Fruit fly (Drosophila melanogaster) whole organism, embryonic: ENCODE measurements around the gene shd.

Experiments used
- Antp ChIP-seq: fragments of 200-800 bp; sonication (Bioruptor generic); optimal IDR thresholded peaks from 3 replicates; lab custom pipeline; 2016; ENCODE audit warnings: missing biosample characterization, missing genetic modification characterization
- CG12769 ChIP-seq: fragments of 200-800 bp; sonication (Bioruptor generic); optimal IDR thresholded peaks from 2 replicates; lab custom pipeline; 2019; ENCODE audit warnings: missing biosample characterization, mild to moderate bottlenecking, missing genetic modification characterization, moderate library complexity
- CG13894 ChIP-seq: fragments of 200-800 bp; sonication (Bioruptor generic); optimal IDR thresholded peaks from 3 replicates; lab custom pipeline; 2018; ENCODE audit warnings: missing biosample characterization, mild to moderate bottlenecking, missing genetic modification characterization, moderate library complexity
- CG2712 ChIP-seq: fragments of 200-800 bp; optimal IDR thresholded peaks from 3 replicates; lab custom pipeline; 2019; ENCODE audit warnings: missing biosample characterization, mild to moderate bottlenecking, missing genetic modification characterization, moderate library complexity
- CG2889 ChIP-seq: fragments of 200-800 bp; sonication (Bioruptor generic); IDR thresholded peaks from 3 replicates; pipeline ENCODE4 v1.3.6; 2022; ENCODE audit warnings: missing biosample characterization, missing genetic modification characterization
- CG4328 ChIP-seq: fragments of 200-800 bp; sonication (Bioruptor generic); optimal IDR thresholded peaks from 3 replicates; lab custom pipeline; 2017; ENCODE audit warnings: missing biosample characterization, missing genetic modification reagents, missing genetic modification characterization
- CG43689 ChIP-seq: fragments of 200-800 bp; sonication (Bioruptor generic); IDR thresholded peaks from 2 replicates; pipeline ENCODE4 v1.3.6; 2022; ENCODE audit warnings: missing biosample characterization, missing genetic modification characterization
- CG4730 ChIP-seq: fragments of 200-800 bp; sonication (Bioruptor generic); IDR thresholded peaks from 2 replicates; pipeline ENCODE4 v1.3.6; 2022; ENCODE audit warnings: missing biosample characterization, missing genetic modification characterization
- CG4820 ChIP-seq: fragments of 200-800 bp; sonication (Bioruptor generic); optimal IDR thresholded peaks from 3 replicates; lab custom pipeline; 2016; ENCODE audit warnings: missing biosample characterization, missing genetic modification characterization
- CG6654 ChIP-seq: fragments of 200-800 bp; sonication (Bioruptor generic); optimal IDR thresholded peaks from 2 replicates; lab custom pipeline; 2017; ENCODE audit warnings: missing biosample characterization, mild to moderate bottlenecking, missing genetic modification characterization
- CG7372 ChIP-seq: fragments of 200-800 bp; sonication (Bioruptor generic); IDR thresholded peaks from 2 replicates; pipeline ENCODE4 v1.3.6; 2022; ENCODE audit warnings: missing biosample characterization, missing genetic modification characterization
- CG7987 ChIP-seq: fragments of 200-800 bp; sonication (Bioruptor generic); optimal IDR thresholded peaks from 2 replicates; lab custom pipeline; 2018; ENCODE audit warnings: missing biosample characterization, mild to moderate bottlenecking, missing genetic modification characterization, moderate library complexity
- CG8089 ChIP-seq: fragments of 200-800 bp; sonication (Bioruptor generic); optimal IDR thresholded peaks from 3 replicates; lab custom pipeline; 2016; ENCODE audit warnings: missing biosample characterization, missing genetic modification characterization
- CG8478 ChIP-seq: fragments of >200 bp; optimal IDR thresholded peaks from 2 replicates; lab custom pipeline; 2018
- D19B ChIP-seq: fragments of 200-800 bp; sonication (Bioruptor generic); optimal IDR thresholded peaks from 2 replicates; lab custom pipeline; 2017; ENCODE audit warnings: missing biosample characterization, mild to moderate bottlenecking, missing genetic modification characterization
- Eip74EF ChIP-seq, 2 experiments: fragments of 200-800 bp in 1 of 2; fragments of >200 bp in 1 of 2; sonication (Bioruptor generic) in 1 of 2; optimal IDR thresholded peaks; 2 replicates each; lab custom pipeline; 2017 to 2019; ENCODE audit warnings: missing biosample characterization in 2 of 2, missing genetic modification characterization in 2 of 2, mild to moderate bottlenecking in 1 of 2, moderate library complexity in 1 of 2
- H15 ChIP-seq: fragments of 200-800 bp; sonication (Bioruptor generic); IDR thresholded peaks from 3 replicates; pipeline ENCODE4 v1.3.6; 2022; ENCODE audit warnings: missing biosample characterization, missing genetic modification characterization
- NFAT ChIP-seq: fragments of 200-800 bp; sonication (Bioruptor generic); IDR thresholded peaks from 2 replicates; pipeline ENCODE4 v1.3.6; 2022; ENCODE audit warnings: missing biosample characterization, missing genetic modification characterization
- Pdp1 ChIP-seq, 2 experiments: fragments of 200-800 bp; sonication (Bioruptor generic); optimal IDR thresholded peaks; 3 replicates each; lab custom pipeline; 2016; ENCODE audit warnings: missing biosample characterization in 2 of 2, missing genetic modification characterization in 2 of 2, mild to moderate bottlenecking in 1 of 2, moderate library complexity in 1 of 2
- Sox102F ChIP-seq: fragments of 200-800 bp; sonication (Bioruptor generic); optimal IDR thresholded peaks from 2 replicates; lab custom pipeline; 2018; ENCODE audit warnings: missing biosample characterization, mild to moderate bottlenecking, missing genetic modification characterization, moderate library complexity
- Spps ChIP-seq: fragments of 200-800 bp; sonication (Bioruptor generic); optimal IDR thresholded peaks from 2 replicates; lab custom pipeline; 2018; ENCODE audit warnings: missing biosample characterization, mild to moderate bottlenecking, missing genetic modification characterization
- Sry-β ChIP-seq: fragments of 200-800 bp; sonication (Bioruptor generic); optimal IDR thresholded peaks from 2 replicates; lab custom pipeline; 2018; ENCODE audit warnings: missing biosample characterization, mild to moderate bottlenecking, missing genetic modification characterization, moderate library complexity
- cato ChIP-seq: fragments of 200-800 bp; sonication (Bioruptor generic); optimal IDR thresholded peaks from 2 replicates; lab custom pipeline; 2016; ENCODE audit warnings: missing biosample characterization, missing genetic modification characterization, borderline replicate concordance
- chm ChIP-seq: fragments of 200-800 bp; sonication (Bioruptor generic); IDR thresholded peaks from 2 replicates; pipeline ENCODE4 v1.3.6; 2022; ENCODE audit warnings: missing biosample characterization, missing genetic modification characterization
- crol ChIP-seq: fragments of 200-800 bp; sonication (Bioruptor generic); IDR thresholded peaks from 2 replicates; pipeline ENCODE4 v1.3.6; 2022; ENCODE audit warnings: missing biosample characterization, missing genetic modification characterization
- emc ChIP-seq: fragments of 200-800 bp; sonication (Bioruptor generic); optimal IDR thresholded peaks from 2 replicates; lab custom pipeline; 2016; ENCODE audit warnings: missing biosample characterization, missing genetic modification characterization
- gcm ChIP-seq: fragments of 200-800 bp; sonication (Bioruptor generic); optimal IDR thresholded peaks from 2 replicates; lab custom pipeline; 2019; ENCODE audit warnings: missing biosample characterization, mild to moderate bottlenecking, missing genetic modification characterization, moderate library complexity
- ham ChIP-seq: fragments of 200-800 bp; sonication (Bioruptor generic); IDR thresholded peaks from 2 replicates; pipeline ENCODE4 v1.3.6; 2022; ENCODE audit warnings: missing biosample characterization, missing genetic modification characterization
- her ChIP-seq: fragments of 200-800 bp; sonication (Bioruptor generic); optimal IDR thresholded peaks from 2 replicates; lab custom pipeline; 2016; ENCODE audit warnings: missing biosample characterization, missing genetic modification characterization
- jing ChIP-seq: fragments of 200-800 bp; sonication (Bioruptor generic); optimal IDR thresholded peaks from 2 replicates; lab custom pipeline; 2018; ENCODE audit warnings: missing biosample characterization, mild to moderate bottlenecking, missing genetic modification characterization
- lmd ChIP-seq: fragments of 200-800 bp; sonication (Bioruptor generic); IDR thresholded peaks from 2 replicates; pipeline ENCODE4 v1.3.6; 2022; ENCODE audit warnings: missing biosample characterization, missing genetic modification characterization
- nerfin-1 ChIP-seq: fragments of 200-800 bp; sonication (Bioruptor generic); optimal IDR thresholded peaks from 3 replicates; lab custom pipeline; 2019; ENCODE audit warnings: missing biosample characterization, mild to moderate bottlenecking, missing genetic modification characterization, moderate library complexity
- sd ChIP-seq: fragments of 200-800 bp; sonication (Bioruptor generic); optimal IDR thresholded peaks from 3 replicates; lab custom pipeline; 2018; ENCODE audit warnings: missing biosample characterization, mild to moderate bottlenecking, missing genetic modification characterization, moderate library complexity
- sens-2 ChIP-seq: fragments of 200-800 bp; sonication (Bioruptor generic); IDR thresholded peaks from 2 replicates; pipeline ENCODE4 v1.3.6; 2022; ENCODE audit warnings: missing biosample characterization, missing genetic modification characterization
- sr ChIP-seq: fragments of 200-800 bp; sonication (Bioruptor generic); IDR thresholded peaks from 3 replicates; pipeline ENCODE4 v1.3.6; 2022; ENCODE audit warnings: missing biosample characterization, missing genetic modification characterization
- toy ChIP-seq: fragments of 200-800 bp; sonication (Bioruptor generic); IDR thresholded peaks from 2 replicates; pipeline ENCODE4 v1.3.6; 2022; ENCODE audit warnings: missing biosample characterization, missing genetic modification characterization
- unpg ChIP-seq: fragments of 200-800 bp; sonication (Bioruptor generic); optimal IDR thresholded peaks from 3 replicates; lab custom pipeline; 2018; ENCODE audit warnings: missing biosample characterization, mild to moderate bottlenecking, missing genetic modification characterization, moderate library complexity
- zfh1 ChIP-seq: fragments of 200-800 bp; sonication (Bioruptor generic); IDR thresholded peaks from 3 replicates; pipeline ENCODE4 v1.3.6; 2022; ENCODE audit warnings: missing biosample characterization, missing genetic modification characterization

Gene shd

dm6 chr3L:14652554-14652953, 38.3 kb downstream of the shd start (continued):
- TF ChIP-seq NFAT (GFP tag; lab: Robert Waterston, UW) (no peak), CG2712 (tag; lab: Kevin White, UChicago) (peak; percentile 96), CG2889 (GFP tag; lab: Robert Waterston, UW) (0 out of 3 replicates have a peak, but pooled peaks have one; percentile 15), CG7987 (GFP tag; lab: Kevin White, UChicago) (no peak), CG8089 (GFP tag; lab: Kevin White, UChicago) (peak; percentile 54), toy (GFP tag; lab: Robert Waterston, UW) (no peak), D19B (GFP tag; lab: Kevin White, UChicago) (no peak), unpg (peak; percentile 84), CG6654 (GFP tag; lab: Kevin White, UChicago) (peak; percentile 40), CG8478 (lab: Kevin White, UChicago) (no peak), emc (GFP tag; lab: Kevin White, UChicago) (no peak), Sry-β (GFP tag; lab: Kevin White, UChicago) (peak; percentile 26), sens-2 (GFP tag; lab: Robert Waterston, UW) (peak; percentile 71; the same call in 1 of the 2 replicates), Sox102F (GFP tag; lab: Kevin White, UChicago) (peak; percentile 82), Antp (GFP tag; lab: Kevin White, UChicago) (peak; percentile 12), Eip74EF (GFP tag; optimal IDR thresholded peaks at IDR 0.05; lab: Kevin White, UChicago) (peak in 1 of 2 experiments; percentile 66), CG13894 (tag; lab: Kevin White, UChicago) (no peak), CG43689 (GFP tag; lab: Robert Waterston, UW) (0 out of 2 replicates have a peak, but pooled peaks have one; percentile 23), H15 (GFP tag; lab: Robert Waterston, UW) (peak; percentile 50; the same call in 1 of the 3 replicates), jing (GFP tag; lab: Kevin White, UChicago) (peak; percentile 50), her (GFP tag; lab: Kevin White, UChicago) (peak; percentile 34), ham (GFP tag; lab: Robert Waterston, UW) (no peak), CG12769 (tag; lab: Kevin White, UChicago) (peak; percentile 44), CG7372 (GFP tag; lab: Robert Waterston, UW) (no peak), nerfin-1 (tag; lab: Kevin White, UChicago) (peak; percentile 81), CG4820 (GFP tag; lab: Kevin White, UChicago) (peak; percentile 79), cato (GFP tag; lab: Kevin White, UChicago) (peak; percentile 8), CG4730 (GFP tag; lab: Robert Waterston, UW) (peak; percentile 49; the same call in 1 of the 2 replicates)

- TF ChIP-seq crol (GFP tag; lab: Robert Waterston, UW) (peak; percentile 35; the same call in 1 of the 2 replicates), gcm (GFP tag; lab: Kevin White, UChicago) (peak; percentile 19), lmd (GFP tag; lab: Robert Waterston, UW) (no peak), sr (GFP tag; lab: Robert Waterston, UW) (peak; percentile 93), Pdp1 (GFP tag; optimal IDR thresholded peaks at IDR 0.05; lab: Kevin White, UChicago) (peak in 1 of 2 experiments; percentile 2), CG4328 (GFP tag; lab: Kevin White, UChicago) (peak; percentile 53), Spps (no peak), zfh1 (0 out of 3 replicates have a peak, but pooled peaks have one; percentile 7), chm (GFP tag; lab: Robert Waterston, UW) (0 out of 2 replicates have a peak, but pooled peaks have one; percentile 21), sd (peak; percentile 30)
Measured at dm6 chr3L:14654737-14655136, 40.5 kb downstream of the shd start.
